Fruit fly (Drosophila melanogaster) Kc167 (cell line): ENCODE results near the gene Sap47.

ENCODE experiments used
- Sin3A ChIP-seq: fragments of >200 bp; optimal IDR thresholded peaks from 2 replicates; lab custom pipeline; 2018; ENCODE audit warnings: missing external identifiers
- h ChIP-seq: fragments of >200 bp; optimal IDR thresholded peaks from 3 replicates; lab custom pipeline; 2018; ENCODE audit warnings: missing external identifiers
- insv ChIP-seq: fragments of >200 bp; optimal IDR thresholded peaks from 3 replicates; lab custom pipeline; 2018; ENCODE audit warnings: missing external identifiers
- psq ChIP-seq: fragments of >200 bp; optimal IDR thresholded peaks from 2 replicates; lab custom pipeline; 2017; ENCODE audit warnings: missing external identifiers

DNA sequence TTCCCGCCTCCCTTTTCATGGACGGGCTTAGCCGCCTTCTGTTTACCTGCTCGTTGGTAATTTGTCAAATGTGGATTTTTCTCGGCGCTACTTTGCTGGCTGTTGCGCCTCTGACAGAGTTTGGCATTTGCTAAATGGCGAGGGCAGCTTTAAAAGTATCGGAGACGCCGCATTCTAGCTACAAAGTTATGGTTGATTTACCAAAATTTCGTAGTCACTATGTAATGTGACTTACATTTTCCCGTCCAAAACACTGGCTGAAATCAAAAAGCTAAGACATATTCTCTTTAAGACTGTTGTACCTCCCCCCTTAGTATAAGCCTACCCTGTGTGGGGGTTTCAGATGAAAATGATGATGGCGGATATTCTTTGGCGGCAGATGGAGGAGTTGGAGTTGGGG, 12.7 kb downstream of the Sap47 start:
- TF ChIP-seq Sin3A (lab: Kevin White, UChicago) (no peak), insv (lab: Kevin White, UChicago) (no peak), psq (lab: Kevin White, UChicago) (no peak), h (lab: Kevin White, UChicago) (no peak)
